Worm (Caenorhabditis elegans): Measurements from ENCODE around the gene R05F9.7.
A peak's percentile ranks its signal among the peaks of the same experiment; 100 is the strongest.
"Not testable (repeated sequence)": the region's sequence is repeated elsewhere in the genome, so short reads cannot be mapped to it uniquely, and the experiment has no call there.

Gene R05F9.7

ce11 chrII:4925198-4925764, 39.2 kb downstream of the R05F9.7 start, which contains the start of gene aagr-2:
TSS of gene aagr-2 (minus strand) at chrII:4925248.
- no peak for TF ChIP-seq dpl-1 (GFP tag; optimal IDR thresholded peaks at IDR 0.05)
- TF ChIP-seq jun-1 (tag; optimal IDR thresholded peaks at IDR 0.05): peak; percentile 19
- peak in 1 of 2 experiments; percentile 74 for TF ChIP-seq mdl-1 (tag; optimal IDR thresholded peaks at IDR 0.05)
- TF ChIP-seq lin-35 (GFP tag; optimal IDR thresholded peaks at IDR 0.05): peak in 1 of 2 experiments; percentile 60
- no peak for TF ChIP-seq sup-37 (GFP tag; optimal IDR thresholded peaks at IDR 0.05)
- TF ChIP-seq nhr-71 (tag; optimal IDR thresholded peaks at IDR 0.05): peak; percentile 36
- peak; percentile 100 for TF ChIP-seq elt-2 (tag; optimal IDR thresholded peaks at IDR 0.05)
- TF ChIP-seq nhr-90 (tag; optimal IDR thresholded peaks at IDR 0.05; ENCODE audit: poor library complexity): peak; percentile 51
- TF ChIP-seq efl-1 (optimal IDR thresholded peaks at IDR 0.05): no peak
- peak in 1 of 2 experiments; percentile 85 for TF ChIP-seq efl-1 (GFP tag; optimal IDR thresholded peaks at IDR 0.05 in 1 of 2)
- peak; percentile 13 for TF ChIP-seq pax-3 (tag; optimal IDR thresholded peaks at IDR 0.05)
- TF ChIP-seq zip-4 (GFP tag; optimal IDR thresholded peaks at IDR 0.05): no peak
- TF ChIP-seq pqm-1 (tag; optimal IDR thresholded peaks at IDR 0.05): peak; percentile 67
- peak; percentile 37 for TF ChIP-seq nhr-20 (tag; optimal IDR thresholded peaks at IDR 0.05)

ce11 chrII:4931286-4931685, 45.2 kb downstream of the R05F9.7 start:
- TF ChIP-seq fkh-4 (tag; optimal IDR thresholded peaks at IDR 0.05; ENCODE audit: borderline replicate concordance): no peak
- TF ChIP-seq nhr-12 (tag; optimal IDR thresholded peaks at IDR 0.05): no peak
- TF ChIP-seq nhr-19 (GFP tag; conservative IDR thresholded peaks at IDR 0.05): no peak
- no peak for TF ChIP-seq zag-1 (tag; optimal IDR thresholded peaks at IDR 0.05)
- no peak for TF ChIP-seq lin-15B (tag; optimal IDR thresholded peaks at IDR 0.05)

ce11 chrII:4932727-4933126, 46.7 kb downstream of the R05F9.7 start, which contains the start of gene msp-152:
TSS of gene msp-152 (plus strand) at chrII:4933027.
- TF ChIP-seq unc-86, fos-1, nhr-237 (tag; optimal IDR thresholded peaks at IDR 0.05): not testable (repeated sequence)

ce11 chrII:4934954-4935353, 48.9 kb downstream of the R05F9.7 start, which contains the start of gene gst-30:
TSS of gene gst-30 (minus strand) at chrII:4935054.
- no peak for TF ChIP-seq C34B4.2 (tag; optimal IDR thresholded peaks at IDR 0.05)
- TF ChIP-seq ceh-90 (tag; optimal IDR thresholded peaks at IDR 0.05): no peak
- no peak for TF ChIP-seq hlh-4 (tag; optimal IDR thresholded peaks at IDR 0.05)
- no peak for TF ChIP-seq ztf-11 (tag; optimal IDR thresholded peaks at IDR 0.05)
- TF ChIP-seq skn-1 (tag; optimal IDR thresholded peaks at IDR 0.05): peak; percentile 35

- peak in 1 of 2 experiments; percentile 36 for TF ChIP-seq lsy-2 (tag; optimal IDR thresholded peaks at IDR 0.05)
- TF ChIP-seq mab-9 (GFP tag; IDR thresholded peaks at IDR 0.05): no peak
- no peak for TF ChIP-seq irx-1 (tag; optimal IDR thresholded peaks at IDR 0.05)
- peak in 1 of 3 experiments; percentile 16 for TF ChIP-seq dpl-1 (GFP tag; optimal IDR thresholded peaks at IDR 0.05)
- no peak for TF ChIP-seq Y116A8C.19 (tag; optimal IDR thresholded peaks at IDR 0.05; ENCODE audit: borderline replicate concordance)
- peak; percentile 10 to 33 for TF ChIP-seq efl-1 (optimal IDR thresholded peaks at IDR 0.05)
- TF ChIP-seq efl-1 (GFP tag; optimal IDR thresholded peaks at IDR 0.05 in 1 of 2): peak in 1 of 2 experiments; percentile 23
- TF ChIP-seq lin-35 (GFP tag; optimal IDR thresholded peaks at IDR 0.05): peak in 1 of 2 experiments; percentile 29
- no peak for TF ChIP-seq jun-1 (tag; optimal IDR thresholded peaks at IDR 0.05)
Observed at ce11 chrII:4935518-4935917, 49.4 kb downstream of the R05F9.7 start, which contains the start of gene ZK546.5. TSS of gene ZK546.5 (plus strand) at chrII:4935818.

- TF ChIP-seq nhr-90 (tag; optimal IDR thresholded peaks at IDR 0.05; ENCODE audit: poor library complexity) (no peak), pqm-1 (tag; optimal IDR thresholded peaks at IDR 0.05) (no peak), ces-1 (GFP tag; optimal IDR thresholded peaks at IDR 0.05) (no peak), pag-3 (tag; optimal IDR thresholded peaks at IDR 0.05; ENCODE audit: borderline replicate concordance, insufficient read depth) (no peak), zag-1 (tag; optimal IDR thresholded peaks at IDR 0.05) (no peak), grh-1 (GFP tag; IDR thresholded peaks at IDR 0.05) (no peak), elt-2 (tag; optimal IDR thresholded peaks at IDR 0.05) (no peak), nhr-71 (tag; optimal IDR thresholded peaks at IDR 0.05) (no peak), nhr-47 (tag; optimal IDR thresholded peaks at IDR 0.05) (no peak)
Observed at ce11 chrII:4937743-4938142, 51.7 kb downstream of the R05F9.7 start, which contains the start of gene ZK546.4. TSS of gene ZK546.4 (plus strand) at chrII:4938043.

Data from whole organism, L1 larva.